Fruit fly (Drosophila melanogaster) whole organism, prepupa: Measurements from ENCODE around the gene Trmt112.

Experiments used
- CG11762 ChIP-seq: fragments of 200-800 bp; sonication (Bioruptor generic); optimal IDR thresholded peaks from 3 replicates; lab custom pipeline; 2016; ENCODE audit warnings: missing biosample characterization, missing genetic modification characterization; ENCODE audit not compliant: insufficient read depth
- CG8119 ChIP-seq: fragments of 200-800 bp; sonication (Bioruptor generic); IDR thresholded peaks from 3 replicates; pipeline ENCODE4 v1.3.6; 2022; ENCODE audit warnings: missing biosample characterization, missing genetic modification characterization
- Sox15 ChIP-seq: fragments of 200-800 bp; sonication (Bioruptor generic); optimal IDR thresholded peaks from 3 replicates; lab custom pipeline; 2016; ENCODE audit warnings: missing biosample characterization, missing genetic modification characterization
- fkh ChIP-seq: fragments of 200-800 bp; sonication (Bioruptor generic); optimal IDR thresholded peaks from 3 replicates; lab custom pipeline; 2017; ENCODE audit warnings: missing biosample characterization, mild to moderate bottlenecking, missing genetic modification characterization, moderate library complexity
- svp ChIP-seq: fragments of 200-800 bp; sonication (Bioruptor generic); peaks from one replicate; lab custom pipeline; 2016; ENCODE audit warnings: missing biosample characterization, missing genetic modification characterization
- vri ChIP-seq: fragments of 200-800 bp; sonication (Bioruptor generic); optimal IDR thresholded peaks from 3 replicates; lab custom pipeline; 2016; ENCODE audit warnings: missing biosample characterization, mild to moderate bottlenecking, missing genetic modification characterization

dm6 chr3L:21239999-21240509 is 23.4 kb upstream of the Trmt112 start:
- TF ChIP-seq fkh (GFP tag; lab: Kevin White, UChicago) (peak; percentile 58), CG11762 (GFP tag; lab: Kevin White, UChicago) (no peak), svp (GFP tag; lab: Kevin White, UChicago) (peak; percentile 74), vri (GFP tag; lab: Kevin White, UChicago) (no peak), CG8119 (peak; percentile 68), Sox15 (GFP tag; lab: Kevin White, UChicago) (no peak)
